Fruit fly (Drosophila melanogaster) whole organism, embryonic: Measurements from ENCODE around the gene Cdc42.

Experiments used
- Abd-B ChIP-seq: fragments of 200-800 bp; sonication (Bioruptor generic); optimal IDR thresholded peaks from 2 replicates; lab custom pipeline; 2018; ENCODE audit warnings: missing biosample characterization, mild to moderate bottlenecking, missing genetic modification characterization, moderate library complexity
- Ada2b ChIP-seq: fragments of 200-800 bp; sonication (Bioruptor generic); IDR thresholded peaks from 2 replicates; pipeline ENCODE4 v1.3.6; 2022; ENCODE audit warnings: missing biosample characterization, missing genetic modification characterization
- Aef1 ChIP-seq: fragments of 200-800 bp; sonication (Bioruptor generic); IDR thresholded peaks from 3 replicates; pipeline ENCODE4 v1.3.6; 2022; ENCODE audit warnings: missing biosample characterization, missing genetic modification characterization
- Atf-2 ChIP-seq: fragments of 200-800 bp; sonication (Bioruptor generic); optimal IDR thresholded peaks from 2 replicates; lab custom pipeline; 2016; ENCODE audit warnings: missing biosample characterization, missing genetic modification characterization
- Awh ChIP-seq: fragments of 200-800 bp; sonication (Bioruptor generic); IDR thresholded peaks from 2 replicates; pipeline ENCODE4, ENCODE4 v1.3.6; 2022; ENCODE audit warnings: missing biosample characterization, missing genetic modification characterization
- Bgb ChIP-seq: fragments of 200-800 bp; sonication (Bioruptor generic); IDR thresholded peaks from 2 replicates; pipeline ENCODE4 v1.3.6; 2022; ENCODE audit warnings: missing biosample characterization, missing genetic modification characterization; ENCODE audit not compliant: partially characterized antibody
- CG10431 ChIP-seq: fragments of 200-800 bp; sonication (Bioruptor generic); optimal IDR thresholded peaks from 3 replicates; lab custom pipeline; 2018; ENCODE audit warnings: missing biosample characterization, mild to moderate bottlenecking, missing genetic modification characterization
- CG12744 ChIP-seq: fragments of 200-800 bp; sonication (Bioruptor generic); optimal IDR thresholded peaks from 2 replicates; lab custom pipeline; 2016; ENCODE audit warnings: missing biosample characterization, missing genetic modification characterization
- CG1529 ChIP-seq: fragments of 200-800 bp; sonication (Bioruptor generic); optimal IDR thresholded peaks from 3 replicates; lab custom pipeline; 2018; ENCODE audit warnings: missing biosample characterization, missing genetic modification characterization
- CG16863 ChIP-seq: fragments of 200-800 bp; sonication (Bioruptor generic); optimal IDR thresholded peaks from 3 replicates; lab custom pipeline; 2016; ENCODE audit warnings: missing biosample characterization, missing genetic modification characterization
- CG31224 ChIP-seq: fragments of 200-800 bp; sonication (Bioruptor generic); IDR thresholded peaks from 2 replicates; pipeline ENCODE4 v1.3.6; 2022; ENCODE audit warnings: missing biosample characterization, missing genetic modification characterization
- CG34224 ChIP-seq: fragments of 200-800 bp; sonication (Bioruptor generic); IDR thresholded peaks from 3 replicates; pipeline ENCODE4 v1.3.6; 2022; ENCODE audit warnings: missing biosample characterization, missing genetic modification characterization; ENCODE audit not compliant: partially characterized antibody
- CG42726 ChIP-seq: fragments of 200-800 bp; sonication (Bioruptor generic); IDR thresholded peaks from 2 replicates; pipeline ENCODE4 v1.3.6; 2022; ENCODE audit warnings: missing biosample characterization, missing genetic modification characterization; ENCODE audit not compliant: partially characterized antibody
- CG4282 ChIP-seq: fragments of 200-800 bp; sonication (Bioruptor generic); optimal IDR thresholded peaks from 2 replicates; lab custom pipeline; 2016; ENCODE audit warnings: missing biosample characterization, missing genetic modification characterization
- CG6175 ChIP-seq: fragments of 200-800 bp; sonication (Bioruptor generic); IDR thresholded peaks from 3 replicates; pipeline ENCODE4 v1.3.6; 2022; ENCODE audit warnings: missing biosample characterization, missing genetic modification characterization
- CG6254 ChIP-seq: fragments of 200-800 bp; sonication (Bioruptor generic); optimal IDR thresholded peaks from 3 replicates; lab custom pipeline; 2017; ENCODE audit warnings: mild to moderate bottlenecking, missing biosample characterization, missing genetic modification reagents, missing genetic modification characterization
- CG6272 ChIP-seq: fragments of 200-800 bp; sonication (Bioruptor generic); IDR thresholded peaks from 2 replicates; pipeline ENCODE4 v1.3.6; 2022; ENCODE audit warnings: missing biosample characterization, missing genetic modification characterization
- CG6791 ChIP-seq: fragments of 200-800 bp; sonication (Bioruptor generic); IDR thresholded peaks from 3 replicates; pipeline ENCODE4 v1.3.6; 2022; ENCODE audit warnings: missing biosample characterization, missing genetic modification characterization; ENCODE audit not compliant: partially characterized antibody
- CG8765 ChIP-seq: fragments of 200-800 bp; sonication (Bioruptor generic); IDR thresholded peaks from 2 replicates; pipeline ENCODE4 v1.3.6; 2022; ENCODE audit warnings: missing biosample characterization, missing genetic modification characterization
- CG8944 ChIP-seq: fragments of 200-800 bp; sonication (Bioruptor generic); optimal IDR thresholded peaks from 3 replicates; lab custom pipeline; 2016; ENCODE audit warnings: missing biosample characterization, missing genetic modification characterization
- CG9876 ChIP-seq: fragments of 200-800 bp; sonication (Bioruptor generic); optimal IDR thresholded peaks from 2 replicates; lab custom pipeline; 2016; ENCODE audit warnings: missing biosample characterization, missing genetic modification characterization
- Deaf1 ChIP-seq: fragments of 200-800 bp; optimal IDR thresholded peaks from 3 replicates; lab custom pipeline; 2019; ENCODE audit warnings: missing biosample characterization, mild to moderate bottlenecking, missing genetic modification characterization, moderate library complexity
- Drgx ChIP-seq: fragments of 200-800 bp; sonication (Bioruptor generic); IDR thresholded peaks from 2 replicates; pipeline ENCODE4 v1.3.6; 2022; ENCODE audit warnings: missing biosample characterization, missing genetic modification characterization
- HmgD ChIP-seq: fragments of 200-800 bp; sonication (Bioruptor generic); optimal IDR thresholded peaks from 3 replicates; lab custom pipeline; 2016; ENCODE audit warnings: missing biosample characterization, missing genetic modification characterization
- Jarid2 ChIP-seq: fragments of 200-800 bp; sonication (Bioruptor generic); optimal IDR thresholded peaks from 3 replicates; lab custom pipeline; 2017; ENCODE audit warnings: mild to moderate bottlenecking, missing biosample characterization, missing genetic modification reagents, missing genetic modification characterization
- Kr ChIP-seq: fragments of 200-800 bp; sonication (Bioruptor generic); optimal IDR thresholded peaks from 2 replicates; lab custom pipeline; 2017; ENCODE audit warnings: missing biosample characterization, mild to moderate bottlenecking, missing genetic modification characterization
- Meics ChIP-seq: fragments of 200-800 bp; sonication (Bioruptor generic); optimal IDR thresholded peaks from 2 replicates; lab custom pipeline; 2017; ENCODE audit warnings: missing biosample characterization, mild to moderate bottlenecking, missing genetic modification characterization
- Myb ChIP-seq: fragments of 200-800 bp; sonication (Bioruptor generic); optimal IDR thresholded peaks from 2 replicates; lab custom pipeline; 2016; ENCODE audit warnings: missing biosample characterization, missing genetic modification characterization
- PHDP ChIP-seq: fragments of 200-800 bp; sonication (Bioruptor generic); optimal IDR thresholded peaks from 3 replicates; lab custom pipeline; 2018; ENCODE audit warnings: missing biosample characterization, mild to moderate bottlenecking, missing genetic modification characterization, moderate library complexity
- Ravus ChIP-seq: fragments of 200-800 bp; sonication (Bioruptor generic); IDR thresholded peaks from 2 replicates; pipeline ENCODE4 v1.3.6; 2022; ENCODE audit warnings: missing biosample characterization, missing genetic modification characterization
- Sox102F ChIP-seq: fragments of 200-800 bp; sonication (Bioruptor generic); optimal IDR thresholded peaks from 2 replicates; lab custom pipeline; 2018; ENCODE audit warnings: missing biosample characterization, mild to moderate bottlenecking, missing genetic modification characterization, moderate library complexity
- TFAM ChIP-seq: fragments of 200-800 bp; sonication (Bioruptor generic); optimal IDR thresholded peaks from 2 replicates; lab custom pipeline; 2017; ENCODE audit warnings: missing biosample characterization, missing genetic modification characterization, inconsistent platforms
- caup ChIP-seq: fragments of 200-800 bp; sonication (Bioruptor generic); optimal IDR thresholded peaks from 3 replicates; lab custom pipeline; 2017; ENCODE audit warnings: missing biosample characterization, mild to moderate bottlenecking, missing genetic modification characterization, moderate library complexity; ENCODE audit not compliant: severe bottlenecking
- chm ChIP-seq: fragments of 200-800 bp; sonication (Bioruptor generic); IDR thresholded peaks from 2 replicates; pipeline ENCODE4 v1.3.6; 2022; ENCODE audit warnings: missing biosample characterization, missing genetic modification characterization
- ci ChIP-seq: fragments of 200-800 bp; sonication (Bioruptor generic); IDR thresholded peaks from 3 replicates; pipeline ENCODE4 v1.3.6; 2022; ENCODE audit warnings: missing biosample characterization, missing genetic modification characterization
- exex ChIP-seq: fragments of 200-800 bp; sonication (Bioruptor generic); optimal IDR thresholded peaks from 4 replicates; lab custom pipeline; 2018; ENCODE audit warnings: missing biosample characterization, mild to moderate bottlenecking, missing genetic modification characterization, moderate library complexity
- gem ChIP-seq: fragments of 200-800 bp; sonication (Bioruptor generic); optimal IDR thresholded peaks from 2 replicates; lab custom pipeline; 2019; ENCODE audit warnings: missing biosample characterization, mild to moderate bottlenecking, missing genetic modification characterization, moderate library complexity
- jumu ChIP-seq: fragments of 200-800 bp; sonication (Bioruptor generic); optimal IDR thresholded peaks from 3 replicates; lab custom pipeline; 2016; ENCODE audit warnings: missing biosample characterization, missing genetic modification characterization
- ken ChIP-seq: fragments of 200-800 bp; sonication (Bioruptor generic); IDR thresholded peaks from 3 replicates; pipeline ENCODE4 v1.3.6; 2022; ENCODE audit warnings: missing biosample characterization, missing genetic modification characterization
- lilli ChIP-seq: fragments of 200-800 bp; sonication (Bioruptor generic); optimal IDR thresholded peaks from 3 replicates; lab custom pipeline; 2016; ENCODE audit warnings: missing biosample characterization, missing genetic modification characterization
- lov ChIP-seq, 2 experiments: fragments of 200-800 bp in 1 of 2; fragments of >200 bp in 1 of 2; sonication (Bioruptor generic) in 1 of 2; IDR thresholded peaks in 1 of 2; optimal IDR thresholded peaks in 1 of 2; 2 replicates in 1 of 2; 3 replicates in 1 of 2; pipeline versions ENCODE4 v1.3.6 to Lab custom; 2017 to 2022; ENCODE audit warnings: missing biosample characterization in 1 of 2, missing genetic modification characterization in 1 of 2
- maf-S ChIP-seq: fragments of 200-800 bp; sonication (Bioruptor generic); optimal IDR thresholded peaks from 2 replicates; lab custom pipeline; 2016; ENCODE audit warnings: missing biosample characterization, missing genetic modification characterization
- nom ChIP-seq: fragments of 200-800 bp; sonication (Bioruptor generic); optimal IDR thresholded peaks from 2 replicates; lab custom pipeline; 2017; ENCODE audit warnings: missing biosample characterization, missing genetic modification characterization, mild to moderate bottlenecking, moderate library complexity, missing genetic modification reagents
- onecut ChIP-seq: fragments of 200-800 bp; sonication (Bioruptor generic); IDR thresholded peaks from 2 replicates; pipeline ENCODE4 v1.3.6; 2022; ENCODE audit warnings: missing biosample characterization, missing genetic modification characterization
- pho ChIP-seq: fragments of 200-800 bp; sonication (Bioruptor generic); optimal IDR thresholded peaks from 2 replicates; lab custom pipeline; 2016; ENCODE audit warnings: missing biosample characterization, missing genetic modification characterization
- slbo ChIP-seq: fragments of 200-800 bp; sonication (Bioruptor generic); IDR thresholded peaks from 2 replicates; pipeline ENCODE4 v1.3.6; 2022; ENCODE audit warnings: missing biosample characterization, missing genetic modification characterization
- slp2 ChIP-seq: fragments of 200-800 bp; sonication (Bioruptor generic); optimal IDR thresholded peaks from 2 replicates; lab custom pipeline; 2016; ENCODE audit warnings: missing biosample characterization, missing genetic modification characterization
- sob ChIP-seq: fragments of 200-800 bp; sonication (Bioruptor generic); IDR thresholded peaks from 2 replicates; pipeline ENCODE4 v1.3.6; 2022; ENCODE audit warnings: missing biosample characterization, missing genetic modification characterization
- wek ChIP-seq: fragments of 200-800 bp; sonication (Bioruptor generic); optimal IDR thresholded peaks from 3 replicates; lab custom pipeline; 2018; ENCODE audit warnings: missing biosample characterization, mild to moderate bottlenecking, missing genetic modification characterization, moderate library complexity

Gene Cdc42

dm6 chrX:19662583-19663195 is 34.2 kb upstream of the Cdc42 start:
- TF ChIP-seq lov (optimal IDR thresholded peaks at IDR 0.05; lab: Kevin White, UChicago) (no peak), lov (GFP tag; IDR thresholded peaks at IDR 0.05; lab: Robert Waterston, UW) (no peak), Jarid2 (GFP tag; lab: Kevin White, UChicago) (peak; percentile 82), CG9876 (GFP tag; lab: Kevin White, UChicago) (no peak), CG4282 (no peak), CG16863 (GFP tag; lab: Kevin White, UChicago) (no peak), CG1529 (GFP tag; lab: Kevin White, UChicago) (no peak), pho (peak; percentile 11), onecut (GFP tag; lab: Robert Waterston, UW) (0 out of 2 replicates have a peak, but pooled peaks have one; percentile 9), CG8765 (GFP tag; lab: Robert Waterston, UW) (no peak), CG6175 (GFP tag; lab: Robert Waterston, UW) (peak; percentile 48; the same call in 1 of the 3 replicates), CG6272 (GFP tag; lab: Robert Waterston, UW) (no peak), CG6791 (GFP tag; lab: Robert Waterston, UW) (peak; percentile 47; the same call in 1 of the 3 replicates), chm (GFP tag; lab: Robert Waterston, UW) (peak; percentile 82; the same call in 1 of the 2 replicates), Deaf1 (tag; lab: Kevin White, UChicago) (peak; percentile 74), CG10431 (GFP tag; lab: Kevin White, UChicago) (no peak), CG42726 (GFP tag; lab: Robert Waterston, UW) (no peak), ci (peak; percentile 58; the same call in 2 of the 3 replicates), Atf-2 (no peak), exex (tag; lab: Kevin White, UChicago) (no peak), Myb (no peak), CG12744 (GFP tag; lab: Kevin White, UChicago) (no peak), maf-S (GFP tag; lab: Kevin White, UChicago) (no peak), gem (tag; lab: Kevin White, UChicago) (no peak), wek (GFP tag; lab: Kevin White, UChicago) (no peak), HmgD (GFP tag; lab: Kevin White, UChicago) (no peak), Sox102F (GFP tag; lab: Kevin White, UChicago) (no peak), Drgx (GFP tag; lab: Robert Waterston, UW) (no peak), Kr (GFP tag; lab: Kevin White, UChicago) (no peak), PHDP (tag; lab: Kevin White, UChicago) (no peak), slp2 (no peak), CG34224 (GFP tag; lab: Robert Waterston, UW) (0 out of 3 replicates have a peak, but pooled peaks have one; percentile 31), slbo (GFP tag; lab: Robert Waterston, UW) (no peak), Ravus (no peak), ken (no peak), Awh (GFP tag; lab: Robert Waterston, UW) (no peak), lilli (GFP tag; lab: Kevin White, UChicago) (no peak), Meics (GFP tag; lab: Kevin White, UChicago) (no peak), caup (GFP tag; lab: Kevin White, UChicago) (no peak), jumu (peak; percentile 6), Ada2b (GFP tag; lab: Robert Waterston, UW) (no peak), Aef1 (no peak), CG8944 (no peak), CG31224 (GFP tag; lab: Robert Waterston, UW) (no peak), CG6254 (no peak), TFAM (GFP tag; lab: Kevin White, UChicago) (no peak), sob (GFP tag; lab: Robert Waterston, UW) (0 out of 2 replicates have a peak, but pooled peaks have one; percentile 33), Abd-B (GFP tag; lab: Kevin White, UChicago) (no peak), Bgb (peak; percentile 32; the same call in 1 of the 2 replicates), nom (peak; percentile 29)
